Worm (Caenorhabditis elegans): ENCODE results near the gene srg-42.
"Not testable (repeated sequence)": the region's sequence is repeated elsewhere in the genome, so short reads cannot be mapped to it uniquely, and the experiment has no call there.

Gene srg-42

DNA sequence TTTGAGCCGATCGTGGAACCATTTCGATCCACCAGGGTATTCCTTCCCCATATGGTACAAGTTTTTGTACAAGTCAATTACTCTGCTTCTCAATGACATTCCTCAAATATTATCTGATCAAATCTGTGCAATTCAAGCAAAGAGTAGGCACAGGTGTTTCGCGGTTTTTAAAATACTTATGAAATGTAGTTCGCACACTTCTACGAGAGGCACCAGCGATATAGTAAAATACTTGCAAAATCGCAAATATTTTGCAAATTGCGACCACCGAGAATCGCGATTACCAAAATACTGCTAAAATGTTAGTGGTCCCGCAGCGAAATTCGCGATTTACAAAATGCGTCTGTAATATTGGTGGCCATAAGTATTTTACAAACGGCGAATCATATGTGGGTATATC lies 48.2 kb downstream of the srg-42 start, which contains the start of gene Y42A5A.5:
TSS of gene Y42A5A.5 (minus strand) at position 101 of the 400 bp plus-strand sequence.
- TF ChIP-seq W03F9.2, dao-5, him-1 (tag; optimal IDR thresholded peaks at IDR 0.05): not testable (repeated sequence)

Measured in whole organism, L4/young adult.